Worm (Caenorhabditis elegans) whole organism, midembryonic: ENCODE results near the gene hpo-12.
"Not testable (repeated sequence)": the region's sequence is repeated elsewhere in the genome, so short reads cannot be mapped to it uniquely, and the experiment has no call there.

Experiments
- T22C8.4 ChIP-seq: fragments of 200-800 bp; sonication (Bioruptor generic); IDR thresholded peaks from 2 replicates; pipeline ENCODE4 v1.3.6; 2022; ENCODE audit warnings: missing genetic modification characterization, missing compliant biosample characterization
- cog-1 ChIP-seq: sonication (generic microtip); optimal IDR thresholded peaks from 2 replicates; lab custom pipeline; 2016; ENCODE audit warnings: missing genetic modification characterization, missing compliant biosample characterization
- flt-1 ChIP-seq: fragments of 200-800 bp; sonication (Bioruptor generic); IDR thresholded peaks from 2 replicates; pipeline ENCODE4 v1.3.6; 2022; ENCODE audit warnings: missing genetic modification characterization, missing compliant biosample characterization
- klf-2 ChIP-seq: fragments of 200-800 bp; sonication (Bioruptor generic); conservative IDR thresholded peaks from 2 replicates; pipeline ENCODE4 v1.3.6; 2022; ENCODE audit warnings: missing genetic modification reagents, missing genetic modification characterization, missing compliant biosample characterization
- med-1 ChIP-seq: sonication (generic microtip); optimal IDR thresholded peaks from 2 replicates; lab custom pipeline; 2017; ENCODE audit warnings: missing genetic modification characterization, mild to moderate bottlenecking, missing compliant biosample characterization, antibody characterized with exemption, missing genetic modification reagents; ENCODE audit not compliant: insufficient read depth
- ref-1 ChIP-seq: fragments of 200-800 bp; sonication (Bioruptor generic); conservative IDR thresholded peaks from 2 replicates; pipeline ENCODE4 v1.3.6; 2022; ENCODE audit warnings: missing genetic modification reagents, missing genetic modification characterization, missing compliant biosample characterization
- tab-1 ChIP-seq: fragments of 200-800 bp; sonication (Bioruptor generic); IDR thresholded peaks from 2 replicates; pipeline ENCODE4 v1.3.6; 2022; ENCODE audit warnings: missing genetic modification characterization, missing compliant biosample characterization
- ztf-23 ChIP-seq: fragments of 200-800 bp; sonication (Bioruptor generic); IDR thresholded peaks from 2 replicates; pipeline ENCODE4 v1.3.6; 2022; ENCODE audit warnings: missing genetic modification reagents, missing genetic modification characterization, missing compliant biosample characterization
- ztf-29 ChIP-seq: fragments of 200-800 bp; sonication (Bioruptor generic); IDR thresholded peaks from 2 replicates; pipeline ENCODE4 v1.3.6; 2022; ENCODE audit warnings: missing genetic modification reagents, missing genetic modification characterization, missing compliant biosample characterization

hpo-12 gene

DNA sequence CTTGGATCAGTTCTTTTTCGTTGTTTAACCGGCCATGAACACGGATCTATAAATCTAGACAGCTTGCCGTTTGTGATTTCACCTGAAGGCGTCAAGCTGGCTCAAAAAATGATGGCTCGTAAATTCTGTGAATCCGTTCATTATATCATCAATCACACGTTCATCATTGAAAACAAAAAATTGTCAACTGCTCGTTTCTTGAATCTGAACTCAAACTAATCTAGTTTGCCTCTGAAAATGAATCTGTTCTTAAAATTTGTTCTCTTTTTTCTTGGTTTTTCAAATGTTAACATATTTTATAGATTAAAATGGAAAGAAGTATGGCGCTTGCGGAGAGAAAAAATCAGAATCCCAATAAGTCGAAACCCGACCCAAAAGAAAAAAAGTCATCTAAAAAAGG lies 7.8 kb downstream of the hpo-12 start, which contains the start of gene C42C1.8:
Gene C42C1.8 (plus strand): TSS at position 301 of the 400 bp plus-strand sequence.
- TF ChIP-seq tab-1 (GFP tag; lab: Robert Waterston, UW) (no peak), cog-1 (tag; lab: Kevin White, UChicago) (no peak), ref-1 (no peak), ztf-23 (GFP tag; lab: Robert Waterston, UW) (no peak)

DNA sequence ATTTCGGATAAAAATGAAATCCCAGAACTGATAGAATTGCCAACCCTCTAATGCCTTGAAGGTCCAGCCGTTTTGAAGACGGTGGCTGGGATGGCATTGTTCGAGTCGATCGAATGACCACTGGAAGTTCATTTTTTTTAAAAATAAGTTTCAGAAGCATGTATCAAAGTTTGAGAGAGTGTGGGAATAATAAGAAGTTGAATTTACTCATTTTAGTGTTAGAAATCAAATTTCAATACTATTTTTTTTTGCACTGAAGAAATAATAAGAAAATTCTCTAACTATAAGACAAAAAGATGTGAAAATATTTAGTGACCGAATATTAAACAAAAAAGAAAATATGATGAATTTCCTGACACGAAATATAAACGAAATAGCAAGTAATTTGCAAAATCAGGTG lies 18.2 kb downstream of the hpo-12 start, which contains the start of gene oac-59:
Gene oac-59 (minus strand): TSS at position 101 of the 400 bp plus-strand sequence.
- TF ChIP-seq ztf-29 (GFP tag; lab: Robert Waterston, UW): no peak
- TF ChIP-seq T22C8.4 (GFP tag; lab: Robert Waterston, UW): no peak
- no peak for TF ChIP-seq ztf-23 (GFP tag; lab: Robert Waterston, UW)
- TF ChIP-seq cog-1 (tag; lab: Kevin White, UChicago): no peak
- no peak for TF ChIP-seq ref-1
- TF ChIP-seq med-1 (GFP tag; lab: Kevin White, UChicago): no peak
- no peak for TF ChIP-seq klf-2
- TF ChIP-seq flt-1 (GFP tag; lab: Robert Waterston, UW): no peak
- no peak for TF ChIP-seq tab-1 (GFP tag; lab: Robert Waterston, UW)

DNA sequence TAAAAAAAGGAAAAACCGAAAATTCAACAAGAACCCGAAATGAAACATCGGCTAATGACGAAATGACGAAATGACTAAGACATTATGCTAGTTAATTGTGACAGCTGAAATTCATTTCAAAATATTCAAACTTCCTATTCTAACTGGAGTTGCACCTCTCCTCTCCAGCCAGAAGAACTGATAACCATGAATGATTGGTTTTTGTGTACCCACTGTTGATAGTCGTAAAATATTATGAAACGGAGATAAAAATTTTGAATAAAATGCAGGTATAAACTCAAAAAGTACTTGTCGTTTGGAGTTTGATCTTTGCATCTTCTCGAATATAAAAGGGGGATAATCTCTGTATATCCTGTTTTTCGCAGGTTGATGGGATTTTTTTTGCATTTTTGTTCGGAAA lies 19.9 kb downstream of the hpo-12 start:
- TF ChIP-seq ref-1 (no peak), ztf-29 (GFP tag; lab: Robert Waterston, UW) (no peak), med-1 (GFP tag; lab: Kevin White, UChicago) (no peak), klf-2 (no peak), T22C8.4 (GFP tag; lab: Robert Waterston, UW) (no peak), ztf-23 (GFP tag; lab: Robert Waterston, UW) (no peak), flt-1 (GFP tag; lab: Robert Waterston, UW) (no peak), cog-1 (tag; lab: Kevin White, UChicago) (no peak), tab-1 (GFP tag; lab: Robert Waterston, UW) (no peak)

DNA sequence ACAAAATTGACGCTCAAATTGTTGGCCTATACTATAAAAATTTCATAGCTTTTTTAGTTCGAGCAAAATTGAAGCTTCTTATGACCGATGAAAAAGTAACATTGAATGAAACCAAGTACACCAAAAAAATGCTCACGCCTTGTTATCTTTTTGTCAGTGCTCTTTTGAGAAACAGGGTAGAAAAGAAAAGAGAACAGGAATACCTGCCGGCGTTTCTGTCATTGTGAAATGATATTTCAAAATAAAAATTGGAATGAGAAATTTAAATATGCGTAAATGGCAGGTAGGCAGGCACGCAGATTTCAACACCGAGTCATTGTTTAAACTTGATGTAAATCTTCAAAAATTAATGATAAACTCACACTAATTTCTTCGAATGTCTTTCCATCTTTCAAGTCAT lies 21.8 kb downstream of the hpo-12 start:
- TF ChIP-seq cog-1 (tag; lab: Kevin White, UChicago): no peak
- TF ChIP-seq ref-1: no peak
- no peak for TF ChIP-seq med-1 (GFP tag; lab: Kevin White, UChicago)

DNA sequence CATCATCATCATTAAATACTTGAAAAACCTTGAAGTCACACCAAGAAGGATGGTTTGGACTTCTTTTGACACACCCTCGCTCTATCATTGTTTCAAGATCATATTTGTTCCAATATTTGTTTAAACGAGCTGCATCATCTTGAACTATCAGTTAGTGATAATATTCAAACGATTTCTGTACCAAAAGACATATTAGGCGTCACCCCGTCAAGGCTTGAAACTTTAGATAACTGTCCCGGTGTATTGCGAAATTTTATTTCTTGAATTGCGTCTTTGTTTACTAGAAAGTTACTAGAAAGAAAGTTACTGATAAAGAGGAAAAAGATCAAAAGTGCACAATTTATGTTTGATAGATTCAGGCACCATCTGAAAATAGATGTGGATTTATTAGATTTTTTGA lies 23.0 kb downstream of the hpo-12 start:
- TF ChIP-seq med-1 (GFP tag; lab: Kevin White, UChicago): no peak
- no peak for TF ChIP-seq klf-2
- no peak for TF ChIP-seq ztf-29 (GFP tag; lab: Robert Waterston, UW)
- no peak for TF ChIP-seq ref-1
- TF ChIP-seq flt-1 (GFP tag; lab: Robert Waterston, UW): no peak
- TF ChIP-seq tab-1 (GFP tag; lab: Robert Waterston, UW): no peak
- TF ChIP-seq cog-1 (tag; lab: Kevin White, UChicago): no peak
- TF ChIP-seq T22C8.4 (GFP tag; lab: Robert Waterston, UW): no peak
- TF ChIP-seq ztf-23 (GFP tag; lab: Robert Waterston, UW): no peak

DNA sequence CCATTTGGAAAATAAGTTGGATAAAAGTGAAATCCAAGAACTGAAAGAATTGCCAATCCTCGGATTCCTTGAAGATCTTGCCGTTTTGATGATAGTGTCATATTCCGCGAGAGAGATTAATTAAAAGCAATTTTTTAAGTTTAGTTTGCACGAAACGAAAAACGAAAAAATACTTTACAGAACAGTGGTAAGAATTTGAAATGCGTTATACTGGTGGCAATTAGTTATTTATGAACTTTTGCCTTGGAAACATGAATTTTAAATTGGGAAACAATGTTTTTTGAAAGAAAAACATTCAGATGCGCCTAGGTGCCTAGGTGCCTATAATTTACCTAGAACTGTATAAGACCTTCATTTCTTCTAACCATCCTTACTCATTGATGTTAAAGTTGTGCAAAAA lies 24.7 kb downstream of the hpo-12 start, which contains the start of gene oac-57:
Gene oac-57 (minus strand): TSS at position 101 of the 400 bp plus-strand sequence.
- TF ChIP-seq cog-1 (tag; lab: Kevin White, UChicago) (no peak), tab-1 (GFP tag; lab: Robert Waterston, UW) (no peak), ref-1 (no peak)

DNA sequence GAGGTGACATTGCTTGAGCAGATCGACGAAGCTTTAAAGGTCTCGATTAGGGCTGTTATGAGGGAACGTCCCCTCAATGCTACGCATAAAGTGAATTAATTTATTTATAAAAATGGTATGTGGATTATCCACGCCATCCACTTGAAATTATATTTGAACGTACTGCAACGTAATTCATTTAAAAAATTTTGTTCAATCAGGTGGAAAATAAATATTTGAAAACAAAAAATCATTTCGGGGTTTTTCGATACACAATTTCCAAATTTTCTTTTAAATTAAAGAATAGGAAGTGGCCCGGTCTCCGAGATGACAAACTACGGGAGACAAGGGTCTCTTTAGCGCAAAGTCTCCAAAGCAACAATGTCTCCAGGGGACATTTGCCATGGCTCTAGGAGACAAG lies 28.6 kb downstream of the hpo-12 start, which contains the start of gene oac-58:
Gene oac-58 (minus strand): TSS at position 101 of the 400 bp plus-strand sequence.
- TF ChIP-seq med-1 (GFP tag; lab: Kevin White, UChicago): no peak
- no peak for TF ChIP-seq T22C8.4 (GFP tag; lab: Robert Waterston, UW)
- TF ChIP-seq klf-2: no peak
- no peak for TF ChIP-seq ztf-23 (GFP tag; lab: Robert Waterston, UW)
- no peak for TF ChIP-seq ztf-29 (GFP tag; lab: Robert Waterston, UW)
- TF ChIP-seq ref-1: no peak
- TF ChIP-seq cog-1 (tag; lab: Kevin White, UChicago): no peak
- no peak for TF ChIP-seq tab-1 (GFP tag; lab: Robert Waterston, UW)
- TF ChIP-seq flt-1 (GFP tag; lab: Robert Waterston, UW): no peak

DNA sequence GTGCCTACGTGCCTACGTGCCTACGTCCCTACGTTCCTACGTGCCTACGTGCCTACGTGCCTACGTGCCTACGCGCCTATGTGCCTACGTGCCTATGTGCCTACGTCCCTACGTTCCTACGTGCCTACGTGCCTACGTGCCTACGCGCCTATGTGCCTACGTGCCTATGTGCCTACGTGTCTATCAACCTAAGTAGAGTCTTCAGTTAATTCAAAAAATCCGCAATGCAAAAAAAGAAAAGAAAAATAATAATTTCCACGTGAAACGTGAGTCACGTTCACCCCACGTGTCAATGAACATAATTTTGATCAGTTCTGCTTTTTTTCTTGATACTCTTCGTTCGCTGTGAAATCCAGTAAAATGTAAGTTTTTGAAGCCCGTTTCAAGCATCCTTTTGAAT lies 44.0 kb downstream of the hpo-12 start, which contains the start of gene F19B6.3:
Gene F19B6.3 (plus strand): TSS at position 301 of the 400 bp plus-strand sequence.
- TF ChIP-seq ztf-29 (GFP tag; lab: Robert Waterston, UW); ref-1; tab-1 (GFP tag; lab: Robert Waterston, UW): not testable (repeated sequence)

DNA sequence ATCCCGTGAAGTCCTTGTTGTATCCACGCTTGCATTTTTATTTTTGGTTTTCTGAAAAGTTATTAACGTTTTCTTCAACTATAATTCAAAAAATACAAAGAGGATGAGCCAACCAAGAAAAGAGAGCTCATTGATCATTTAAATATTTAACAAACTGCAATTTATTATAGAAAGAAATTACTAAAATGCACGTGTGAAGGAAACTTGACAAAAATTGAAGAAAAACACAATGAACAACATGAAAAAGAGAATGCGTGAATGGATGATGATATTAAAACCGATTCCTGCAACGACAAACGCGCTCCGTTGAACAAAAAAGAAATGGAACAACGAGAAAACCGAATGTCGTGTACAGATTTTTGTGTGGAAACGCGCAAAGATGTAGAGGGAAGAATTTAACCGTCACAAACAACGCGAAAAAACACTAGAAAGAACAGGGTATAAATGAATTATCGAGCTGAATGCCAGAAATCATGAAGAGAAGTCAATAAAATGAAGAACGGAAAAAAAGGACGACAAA lies 47.9 kb downstream of the hpo-12 start, which contains the start of gene ufd-1:
Gene ufd-1 (minus strand): TSS at position 51 of the 520 bp plus-strand sequence.
- TF ChIP-seq med-1 (GFP tag; lab: Kevin White, UChicago) (no peak), ztf-29 (GFP tag; lab: Robert Waterston, UW) (no peak), T22C8.4 (GFP tag; lab: Robert Waterston, UW) (no peak), cog-1 (tag; lab: Kevin White, UChicago) (no peak), tab-1 (GFP tag; lab: Robert Waterston, UW) (no peak), ref-1 (no peak), flt-1 (GFP tag; lab: Robert Waterston, UW) (no peak), ztf-23 (GFP tag; lab: Robert Waterston, UW) (no peak), klf-2 (no peak)

DNA sequence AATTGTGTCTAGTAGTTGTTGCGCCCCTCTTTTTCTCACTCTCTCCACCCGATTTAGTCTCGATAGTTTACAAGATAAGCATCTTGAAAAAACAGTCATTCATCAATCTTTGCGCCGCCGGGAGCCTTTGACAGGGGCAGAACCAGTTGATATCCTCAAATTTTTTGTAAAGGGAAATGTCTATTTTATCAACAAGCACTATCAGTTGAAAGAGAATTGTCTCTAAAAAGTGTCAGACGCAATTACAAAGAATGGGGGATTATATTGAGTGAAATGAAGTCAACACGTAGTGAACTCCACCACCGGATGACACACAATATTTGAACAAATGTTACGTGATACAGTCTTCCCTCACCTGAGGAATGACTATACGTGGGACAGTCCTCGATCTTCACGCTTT lies 51.2 kb downstream of the hpo-12 start:
- TF ChIP-seq ref-1 (no peak), ztf-29 (GFP tag; lab: Robert Waterston, UW) (no peak), med-1 (GFP tag; lab: Kevin White, UChicago) (no peak), klf-2 (no peak), cog-1 (tag; lab: Kevin White, UChicago) (no peak), T22C8.4 (GFP tag; lab: Robert Waterston, UW) (no peak), tab-1 (GFP tag; lab: Robert Waterston, UW) (no peak), flt-1 (GFP tag; lab: Robert Waterston, UW) (no peak), ztf-23 (GFP tag; lab: Robert Waterston, UW) (no peak)
